Worm (Caenorhabditis elegans): ENCODE results near the gene K10C2.2.

K10C2.2 gene

DNA sequence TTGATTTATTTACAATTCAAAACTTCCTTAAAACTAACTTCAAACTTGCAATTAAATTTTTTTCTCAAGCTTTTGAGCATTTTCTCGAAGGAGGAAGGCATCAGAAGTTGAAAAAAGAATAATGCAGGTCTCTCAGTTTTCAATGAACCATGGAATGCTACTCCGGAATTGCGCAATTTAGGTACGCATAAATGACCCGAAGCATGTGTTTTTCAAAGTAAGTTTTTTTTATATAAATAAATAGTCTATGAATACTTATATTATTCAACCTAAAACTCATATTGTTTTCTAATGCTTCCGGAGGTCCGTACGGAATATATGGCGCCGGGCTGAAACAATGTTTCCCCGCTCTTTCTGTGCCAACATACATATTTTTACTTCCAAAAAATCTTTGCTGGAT is at the start of gene K10C2.2:
K10C2.2 (minus strand) TSS at position 101 of the 400 bp plus-strand sequence.
- TF ChIP-seq mes-4 (tag; optimal IDR thresholded peaks at IDR 0.05), result no peak
- TF ChIP-seq aptf-3 (GFP tag; IDR thresholded peaks at IDR 0.05), result no peak
- TF ChIP-seq Y79H2A.3 (GFP tag; conservative IDR thresholded peaks at IDR 0.05), result no peak
- no peak for TF ChIP-seq ceh-79 (tag; optimal IDR thresholded peaks at IDR 0.05)
- TF ChIP-seq ztf-6 (GFP tag; IDR thresholded peaks at IDR 0.05), result no peak
- TF ChIP-seq F57A8.1 (GFP tag; optimal IDR thresholded peaks at IDR 0.05), result no peak
- TF ChIP-seq B0035.1 (tag; optimal IDR thresholded peaks at IDR 0.05), result no peak
- TF ChIP-seq lin-35 (GFP tag; optimal IDR thresholded peaks at IDR 0.05), result no peak
- TF ChIP-seq bed-1 (GFP tag; IDR thresholded peaks at IDR 0.05), result no peak
- no peak for TF ChIP-seq ets-4 (GFP tag; optimal IDR thresholded peaks at IDR 0.05)
- no peak for TF ChIP-seq tbx-9 (tag; optimal IDR thresholded peaks at IDR 0.05; ENCODE audit: borderline replicate concordance)
- no peak for TF ChIP-seq ztf-22 (GFP tag; optimal IDR thresholded peaks at IDR 0.05)
- TF ChIP-seq ceh-91 (GFP tag; IDR thresholded peaks at IDR 0.05), result no peak
- no peak for TF ChIP-seq D2030.7 (GFP tag; IDR thresholded peaks at IDR 0.05)
- no peak for TF ChIP-seq nhr-120 (GFP tag; IDR thresholded peaks at IDR 0.05)
- no peak for TF ChIP-seq die-1 (tag; optimal IDR thresholded peaks at IDR 0.05)
- no peak for TF ChIP-seq cebp-2 (GFP tag; IDR thresholded peaks at IDR 0.05)

DNA sequence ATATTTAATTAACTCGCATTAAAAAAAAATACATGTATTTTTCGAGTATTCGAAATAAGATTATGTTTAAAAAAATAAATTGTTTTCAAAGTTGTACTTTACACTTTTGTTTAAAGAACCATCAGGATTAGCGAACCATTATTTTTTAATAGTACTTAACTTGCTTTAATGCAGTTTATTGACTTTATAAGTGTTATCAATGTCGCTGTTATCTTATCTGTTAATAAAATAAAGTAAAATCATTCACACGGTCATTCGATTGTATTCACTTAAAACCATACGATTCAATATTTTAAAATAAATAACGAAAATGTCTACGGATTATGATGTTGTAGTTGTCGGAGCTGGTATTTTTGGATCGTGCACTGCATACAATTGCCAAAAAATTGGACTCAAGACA is 43.0 kb upstream of the K10C2.2 start, which contains the start of gene C15B12.1:
C15B12.1 (plus strand) TSS at position 271 of the 400 bp plus-strand sequence.
- TF ChIP-seq hmg-20 (GFP tag; IDR thresholded peaks at IDR 0.05), result no peak
- TF ChIP-seq cebp-2 (GFP tag; IDR thresholded peaks at IDR 0.05), result no peak
- TF ChIP-seq aptf-3 (GFP tag; IDR thresholded peaks at IDR 0.05), result no peak
- TF ChIP-seq cebp-1 (GFP tag; IDR thresholded peaks at IDR 0.05), result no peak
- TF ChIP-seq cebp-1 (tag; optimal IDR thresholded peaks at IDR 0.05), result no peak
- no peak for TF ChIP-seq zim-3 (tag; optimal IDR thresholded peaks at IDR 0.05)
- TF ChIP-seq lsy-27 (tag; optimal IDR thresholded peaks at IDR 0.05; ENCODE audit: borderline replicate concordance, insufficient read depth), result no peak
- TF ChIP-seq B0336.3 (GFP tag; IDR thresholded peaks at IDR 0.05), result no peak
- no peak for TF ChIP-seq nfya-1 (tag; optimal IDR thresholded peaks at IDR 0.05; ENCODE audit: borderline replicate concordance, insufficient read depth)
- TF ChIP-seq nhr-179 (tag; optimal IDR thresholded peaks at IDR 0.05), result no peak
- TF ChIP-seq C17E4.6 (GFP tag; IDR thresholded peaks at IDR 0.05), result no peak
- no peak for TF ChIP-seq let-607 (tag; optimal IDR thresholded peaks at IDR 0.05)
- no peak for TF ChIP-seq F33H1.4 (GFP tag; IDR thresholded peaks at IDR 0.05)
- TF ChIP-seq madf-8 (GFP tag; conservative IDR thresholded peaks at IDR 0.05), result no peak

DNA sequence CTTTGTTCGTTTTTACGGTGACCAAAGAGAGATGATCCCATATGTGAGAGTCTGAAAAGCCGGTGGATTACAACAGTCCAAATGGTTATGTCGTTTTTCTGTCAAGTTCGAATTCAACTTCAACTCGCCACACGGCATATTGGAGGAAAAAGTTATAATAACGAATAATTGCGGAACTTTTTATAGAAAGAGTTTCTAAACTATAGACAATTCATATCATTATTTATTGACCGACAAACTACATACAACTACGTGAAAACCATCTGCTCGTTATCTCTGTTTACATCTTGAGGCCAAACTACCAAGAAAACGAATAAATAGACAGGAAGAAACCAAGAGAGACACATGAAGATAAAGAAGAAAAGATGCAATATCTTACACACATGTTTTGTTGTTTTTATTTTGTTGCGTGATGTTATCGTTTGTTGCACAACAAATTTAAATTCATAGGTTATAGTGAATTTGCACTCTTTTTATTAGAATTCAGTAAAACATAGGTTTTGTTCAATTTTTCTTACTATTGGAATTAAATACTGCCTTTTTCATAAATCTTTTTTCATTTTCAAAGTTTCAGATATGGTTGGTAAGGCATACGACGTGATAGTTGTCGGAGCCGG is 40.2 kb upstream of the K10C2.2 start, which contains the start of the genes C15B12.4 and C15B12.8:
C15B12.4 (minus strand) TSS at position 51 of the 617 bp plus-strand sequence.
C15B12.8 (plus strand) TSS at position 567 of the 617 bp plus-strand sequence.
- TF ChIP-seq zim-3 (tag; optimal IDR thresholded peaks at IDR 0.05), result no peak

DNA sequence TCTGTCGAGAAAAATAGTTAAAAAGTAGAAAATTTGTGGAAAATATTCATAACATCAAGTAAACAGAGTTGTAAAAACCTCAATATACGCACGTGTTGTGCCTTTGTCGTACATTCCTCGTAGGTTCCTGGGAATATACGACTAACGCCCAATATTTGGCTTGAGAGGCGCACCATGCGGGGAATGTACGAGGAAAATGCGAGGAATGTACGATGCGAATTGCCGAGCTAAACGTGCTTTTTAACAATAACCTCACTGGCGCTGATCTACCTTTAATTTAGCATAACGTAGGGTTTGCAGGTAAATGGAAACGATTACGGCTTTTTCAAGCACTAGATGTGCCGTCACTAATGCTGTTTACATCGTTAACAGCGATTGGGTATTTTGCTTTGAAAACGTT is 34.9 kb upstream of the K10C2.2 start, which contains the start of gene C15B12.9:
C15B12.9 (plus strand) TSS at position 301 of the 400 bp plus-strand sequence.
- TF ChIP-seq Y53G8AR.9 (GFP tag; conservative IDR thresholded peaks at IDR 0.05) (no peak), egrh-3 (GFP tag; IDR thresholded peaks at IDR 0.05) (no peak), F57A8.1 (GFP tag; optimal IDR thresholded peaks at IDR 0.05) (no peak)

DNA sequence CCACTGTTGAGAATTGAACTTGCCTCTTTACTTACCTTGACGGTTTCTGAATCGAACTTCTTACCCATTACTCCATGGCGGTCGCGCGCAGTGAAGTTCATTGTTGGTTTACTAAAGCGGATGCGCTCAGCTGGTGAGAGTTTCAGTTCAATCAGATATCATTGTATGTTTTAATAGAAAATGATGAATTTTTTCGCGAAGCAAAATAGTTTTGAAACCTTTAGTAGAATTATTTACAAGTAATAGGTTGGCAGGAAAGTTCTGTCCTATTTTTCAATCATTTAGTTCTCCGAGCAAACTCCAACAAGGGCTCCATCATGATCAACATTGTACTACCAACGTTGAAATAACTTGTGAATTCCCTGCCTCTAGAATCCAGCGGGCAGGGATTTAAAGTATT is 33.9 kb upstream of the K10C2.2 start, which contains the start of gene C15B12.3:
C15B12.3 (minus strand) TSS at position 101 of the 400 bp plus-strand sequence.
- TF ChIP-seq rpc-1 (optimal IDR thresholded peaks at IDR 0.05) (no peak), rpc-1 (tag; optimal IDR thresholded peaks at IDR 0.05) (peak; percentile 57), tbp1 (GFP tag; optimal IDR thresholded peaks at IDR 0.05) (peak; percentile 38), rcor-1 (GFP tag; IDR thresholded peaks at IDR 0.05) (no peak), B0261.1 (tag; optimal IDR thresholded peaks at IDR 0.05) (peak; percentile 6)

Data from whole organism, young adult.